Worm (Caenorhabditis elegans) whole organism, young adult: ENCODE data around the gene F54E7.9.
A peak's percentile ranks its signal among the peaks of the same experiment; 100 is the strongest.

Experiments used
- B0019.2 ChIP-seq: fragments of 200-800 bp; sonication (Bioruptor generic); conservative IDR thresholded peaks from 2 replicates; pipeline ENCODE4 v1.3.6; 2022; ENCODE audit warnings: missing genetic modification reagents, missing genetic modification characterization, missing compliant biosample characterization
- B0261.1 ChIP-seq: sonication (generic microtip); optimal IDR thresholded peaks from 2 replicates; lab custom pipeline; 2016; ENCODE audit warnings: mild to moderate bottlenecking, missing genetic modification characterization, moderate library complexity, missing compliant biosample characterization
- C17E4.6 ChIP-seq: fragments of 200-800 bp; sonication (Bioruptor generic); IDR thresholded peaks from 2 replicates; pipeline ENCODE4 v1.3.6; 2022; ENCODE audit warnings: missing genetic modification reagents, missing genetic modification characterization, missing compliant biosample characterization
- F10E7.11 ChIP-seq: sonication (generic microtip); optimal IDR thresholded peaks from 2 replicates; lab custom pipeline; 2017; ENCODE audit warnings: mild to moderate bottlenecking, missing genetic modification characterization, moderate library complexity, missing compliant biosample characterization
- F22D6.2 ChIP-seq: sonication (generic microtip); optimal IDR thresholded peaks from 2 replicates; lab custom pipeline; 2016; ENCODE audit warnings: mild to moderate bottlenecking, missing genetic modification characterization, missing compliant biosample characterization
- F49E8.2 ChIP-seq: sonication (generic microtip); optimal IDR thresholded peaks from 3 replicates; lab custom pipeline; 2017; ENCODE audit warnings: missing genetic modification characterization, mild to moderate bottlenecking, missing compliant biosample characterization, antibody characterized with exemption, moderate library complexity; ENCODE audit not compliant: insufficient read depth
- F57C9.4 ChIP-seq: sonication (generic microtip); optimal IDR thresholded peaks from 2 replicates; lab custom pipeline; 2017; ENCODE audit warnings: mild to moderate bottlenecking, missing genetic modification characterization, missing compliant biosample characterization
- T26A5.8 ChIP-seq: sonication (generic microtip); optimal IDR thresholded peaks from 2 replicates; lab custom pipeline; 2016; ENCODE audit warnings: missing genetic modification characterization, missing compliant biosample characterization
- Y53F4B.3 ChIP-seq: fragments of 200-800 bp; sonication (Bioruptor generic); IDR thresholded peaks from 2 replicates; pipeline ENCODE4 v1.3.6; 2022; ENCODE audit warnings: missing genetic modification reagents, missing genetic modification characterization, missing compliant biosample characterization
- Y53G8AR.9 ChIP-seq: fragments of 200-800 bp; sonication (Bioruptor generic); conservative IDR thresholded peaks from 2 replicates; pipeline ENCODE4 v1.3.6; 2022; ENCODE audit warnings: missing genetic modification reagents, missing genetic modification characterization, missing compliant biosample characterization
- Y56A3A.18 ChIP-seq: fragments of 200-800 bp; sonication (Bioruptor generic); IDR thresholded peaks from 2 replicates; pipeline ENCODE4 v1.3.6; 2022; ENCODE audit warnings: missing genetic modification reagents, missing genetic modification characterization, missing compliant biosample characterization
- Y67H2A.10 ChIP-seq: fragments of 200-800 bp; sonication (Bioruptor generic); conservative IDR thresholded peaks from 2 replicates; pipeline ENCODE4 v1.3.6; 2022; ENCODE audit warnings: missing genetic modification reagents, missing genetic modification characterization, missing compliant biosample characterization
- akir-1 ChIP-seq: fragments of 200-800 bp; sonication (Bioruptor generic); optimal IDR thresholded peaks from 2 replicates; lab custom pipeline; 2018; ENCODE audit warnings: mild to moderate bottlenecking, missing genetic modification characterization, moderate library complexity, missing compliant biosample characterization
- aptf-2 ChIP-seq: fragments of 200-800 bp; sonication (Bioruptor generic); conservative IDR thresholded peaks from 2 replicates; pipeline ENCODE4 v1.3.6; 2022; ENCODE audit warnings: missing genetic modification reagents, missing genetic modification characterization, missing compliant biosample characterization
- aptf-3 ChIP-seq: fragments of 200-800 bp; sonication (Bioruptor generic); IDR thresholded peaks from 2 replicates; pipeline ENCODE4 v1.3.6; 2022; ENCODE audit warnings: missing genetic modification characterization, missing compliant biosample characterization
- atf-7 ChIP-seq: sonication (generic microtip); optimal IDR thresholded peaks from 2 replicates; lab custom pipeline; 2017; ENCODE audit warnings: mild to moderate bottlenecking, missing genetic modification characterization, missing compliant biosample characterization
- attf-3 ChIP-seq: fragments of 200-800 bp; sonication (Bioruptor generic); conservative IDR thresholded peaks from 2 replicates; pipeline ENCODE4 v1.3.6; 2022; ENCODE audit warnings: missing genetic modification reagents, missing genetic modification characterization, missing compliant biosample characterization
- attf-5 ChIP-seq: fragments of 200-800 bp; sonication (Bioruptor generic); optimal IDR thresholded peaks from 2 replicates; lab custom pipeline; 2018; ENCODE audit warnings: mild to moderate bottlenecking, missing genetic modification characterization, missing compliant biosample characterization
- bed-1 ChIP-seq: fragments of 200-800 bp; sonication (Bioruptor generic); IDR thresholded peaks from 2 replicates; pipeline ENCODE4 v1.3.6; 2022; ENCODE audit warnings: missing genetic modification reagents, missing genetic modification characterization, missing compliant biosample characterization
- ceh-40 ChIP-seq: fragments of 200-800 bp; sonication (Bioruptor generic); IDR thresholded peaks from 2 replicates; pipeline ENCODE4 v1.3.6; 2022; ENCODE audit warnings: missing genetic modification characterization, missing compliant biosample characterization
- ceh-79 ChIP-seq: sonication (generic microtip); optimal IDR thresholded peaks from 2 replicates; lab custom pipeline; 2017; ENCODE audit warnings: mild to moderate bottlenecking, missing genetic modification characterization, missing compliant biosample characterization
- ceh-91 ChIP-seq: fragments of 200-800 bp; sonication (Bioruptor generic); IDR thresholded peaks from 2 replicates; pipeline ENCODE4 v1.3.6; 2022; ENCODE audit warnings: missing genetic modification reagents, missing genetic modification characterization, missing compliant biosample characterization
- die-1 ChIP-seq: sonication (generic microtip); optimal IDR thresholded peaks from 2 replicates; lab custom pipeline; 2016; ENCODE audit warnings: missing genotype, mild to moderate bottlenecking, missing genetic modification characterization, missing compliant biosample characterization
- hlh-12 ChIP-seq: sonication (generic microtip); optimal IDR thresholded peaks from 2 replicates; lab custom pipeline; 2016; ENCODE audit warnings: missing genetic modification characterization, missing compliant biosample characterization
- lag-1 ChIP-seq: fragments of 200-800 bp; sonication (Bioruptor generic); IDR thresholded peaks from 2 replicates; pipeline ENCODE4 v1.3.6; 2022; ENCODE audit warnings: missing genetic modification reagents, missing genetic modification characterization, missing compliant biosample characterization
- lin-35 ChIP-seq, 3 experiments: fragments of 150-350 bp in 2 of 3; sonication (generic microtip) in 1 of 3; optimal IDR thresholded peaks; 2 replicates each; lab custom pipeline; 2014 to 2018; ENCODE audit warnings: missing biosample characterization in 3 of 3, missing genetic modification characterization in 3 of 3, missing genetic modification reagents in 3 of 3
- lin-40 ChIP-seq: sonication (generic microtip); optimal IDR thresholded peaks from 2 replicates; lab custom pipeline; 2016; ENCODE audit warnings: missing genetic modification characterization, mild to moderate bottlenecking, missing compliant biosample characterization, missing genotype, missing genetic modification reagents
- lsl-1 ChIP-seq: fragments of 200-800 bp; sonication (Bioruptor generic); optimal IDR thresholded peaks from 2 replicates; lab custom pipeline; 2018; ENCODE audit warnings: mild to moderate bottlenecking, missing genetic modification characterization, moderate library complexity, missing compliant biosample characterization
- madf-6 ChIP-seq: fragments of 200-800 bp; sonication (Bioruptor generic); IDR thresholded peaks from 2 replicates; pipeline ENCODE4 v1.3.6; 2022; ENCODE audit warnings: missing genetic modification reagents, missing genetic modification characterization, missing compliant biosample characterization
- mcd-1 ChIP-seq: fragments of 200-800 bp; sonication (Bioruptor generic); IDR thresholded peaks from 2 replicates; pipeline ENCODE4 v1.3.6; 2022; ENCODE audit warnings: missing genetic modification reagents, missing genetic modification characterization, missing compliant biosample characterization
- mxl-1 ChIP-seq: sonication (generic microtip); optimal IDR thresholded peaks from 2 replicates; lab custom pipeline; 2016; ENCODE audit warnings: missing genetic modification characterization, missing compliant biosample characterization
- nfya-1 ChIP-seq: sonication (generic microtip); optimal IDR thresholded peaks from 2 replicates; lab custom pipeline; 2017; ENCODE audit warnings: antibody characterized with exemption, missing compliant biosample characterization, missing genetic modification characterization, borderline replicate concordance; ENCODE audit not compliant: insufficient read depth
- nfya-2 ChIP-seq: fragments of 200-800 bp; sonication (Bioruptor generic); IDR thresholded peaks from 2 replicates; pipeline ENCODE4 v1.3.6; 2022; ENCODE audit warnings: missing genetic modification reagents, missing genetic modification characterization, missing compliant biosample characterization
- nfyb-1 ChIP-seq: fragments of 200-800 bp; sonication (Bioruptor generic); IDR thresholded peaks from 2 replicates; pipeline ENCODE4 v1.3.6; 2022; ENCODE audit warnings: missing genetic modification reagents, missing genetic modification characterization, missing compliant biosample characterization
- nhr-120 ChIP-seq: fragments of 200-800 bp; sonication (Bioruptor generic); IDR thresholded peaks from 2 replicates; pipeline ENCODE4 v1.3.6; 2022; ENCODE audit warnings: missing genetic modification characterization, missing compliant biosample characterization
- nhr-179 ChIP-seq: sonication (generic microtip); optimal IDR thresholded peaks from 2 replicates; lab custom pipeline; 2016; ENCODE audit warnings: mild to moderate bottlenecking, missing genetic modification characterization, missing compliant biosample characterization
- nhr-27 ChIP-seq: fragments of 200-800 bp; sonication (Bioruptor generic); optimal IDR thresholded peaks from 2 replicates; lab custom pipeline; 2018; ENCODE audit warnings: mild to moderate bottlenecking, missing genetic modification characterization, moderate library complexity, missing compliant biosample characterization
- rec-8 ChIP-seq, 2 experiments: sonication (generic microtip); optimal IDR thresholded peaks; 2 replicates each; lab custom pipeline; 2016; ENCODE audit warnings: mild to moderate bottlenecking in 2 of 2, missing genetic modification characterization in 2 of 2, missing genetic modification reagents in 2 of 2, missing genotype in 2 of 2, missing biosample characterization in 1 of 2, missing compliant biosample characterization in 1 of 2, moderate library complexity in 1 of 2
- sdz-38 ChIP-seq: sonication (generic microtip); optimal IDR thresholded peaks from 2 replicates; lab custom pipeline; 2016; ENCODE audit warnings: missing genotype, missing genetic modification characterization, missing compliant biosample characterization
- snpc-1.1 ChIP-seq: sonication (generic microtip); optimal IDR thresholded peaks from 2 replicates; lab custom pipeline; 2017; ENCODE audit warnings: missing genetic modification characterization, mild to moderate bottlenecking, missing compliant biosample characterization, antibody characterized with exemption, moderate library complexity, missing genotype, missing genetic modification reagents; ENCODE audit not compliant: insufficient read depth
- somi-1 ChIP-seq: fragments of 200-800 bp; sonication (Bioruptor generic); optimal IDR thresholded peaks from 2 replicates; lab custom pipeline; 2018; ENCODE audit warnings: mild to moderate bottlenecking, missing genetic modification characterization, missing compliant biosample characterization
- sptf-2 ChIP-seq: fragments of 200-800 bp; sonication (Bioruptor generic); optimal IDR thresholded peaks from 2 replicates; lab custom pipeline; 2018; ENCODE audit warnings: mild to moderate bottlenecking, missing genetic modification characterization, missing compliant biosample characterization
- ztf-28 ChIP-seq: fragments of 200-800 bp; sonication (Bioruptor generic); IDR thresholded peaks from 2 replicates; pipeline ENCODE4 v1.3.6; 2022; ENCODE audit warnings: missing genetic modification reagents, missing genetic modification characterization, missing compliant biosample characterization
- ztf-3 ChIP-seq: fragments of 200-800 bp; sonication (Bioruptor generic); optimal IDR thresholded peaks from 2 replicates; lab custom pipeline; 2018; ENCODE audit warnings: mild to moderate bottlenecking, missing genetic modification characterization, missing compliant biosample characterization

The F54E7.9 gene

ce11 chrIII:5706077-5706627 is 28.5 kb upstream of the F54E7.9 start, which contains the start of gene rpl-23 (continued):
- no peak for TF ChIP-seq atf-7 (tag; lab: Kevin White, UChicago)
- peak; percentile 62 for TF ChIP-seq lsl-1 (GFP tag; lab: Kevin White, UChicago)
- no peak for TF ChIP-seq F10E7.11 (tag; lab: Kevin White, UChicago)
- 0 out of 2 replicates have a peak, but pooled peaks have one; percentile 48 for TF ChIP-seq aptf-2 (GFP tag; lab: Robert Waterston, UW)
- no peak for TF ChIP-seq mxl-1
- no peak for TF ChIP-seq somi-1
- TF ChIP-seq attf-5 (GFP tag; lab: Kevin White, UChicago), result peak; percentile 91
- TF ChIP-seq, all 124 proteins: peak for 49

- TF ChIP-seq F22D6.2 (tag; lab: Kevin White, UChicago), result no peak
- TF ChIP-seq nhr-179 (tag; lab: Kevin White, UChicago), result no peak
- TF ChIP-seq C17E4.6 (GFP tag; lab: Robert Waterston, UW), result 0 out of 2 replicates have a peak, but pooled peaks have one; percentile 45
- TF ChIP-seq F57C9.4 (tag; lab: Kevin White, UChicago), result no peak
- TF ChIP-seq nfya-1, result no peak
- TF ChIP-seq madf-6, result peak; percentile 78
- TF ChIP-seq nfyb-1 (GFP tag; lab: Robert Waterston, UW), result no peak
- no peak for TF ChIP-seq ceh-40 (GFP tag; lab: Robert Waterston, UW)
- TF ChIP-seq ztf-3, result no peak
- no peak for TF ChIP-seq Y67H2A.10 (GFP tag; lab: Robert Waterston, UW)
- no peak for TF ChIP-seq nhr-120 (GFP tag; lab: Robert Waterston, UW)
- peak; percentile 68; the same call in 1 of the 2 replicates for TF ChIP-seq Y53G8AR.9 (GFP tag; lab: Robert Waterston, UW)
- TF ChIP-seq B0019.2, result no peak
- TF ChIP-seq snpc-1.1, result peak; percentile 57
- TF ChIP-seq ztf-28 (GFP tag; lab: Robert Waterston, UW), result no peak
- no peak for TF ChIP-seq attf-3 (GFP tag; lab: Robert Waterston, UW)
- no peak for TF ChIP-seq mxl-1
- TF ChIP-seq B0261.1, result no peak
- no peak for TF ChIP-seq sptf-2 (GFP tag; lab: Kevin White, UChicago)
- peak; percentile 38 for TF ChIP-seq F49E8.2 (tag; lab: Kevin White, UChicago)
- no peak for TF ChIP-seq attf-5 (GFP tag; lab: Kevin White, UChicago)
- no peak for TF ChIP-seq T26A5.8 (tag; lab: Kevin White, UChicago)
- no peak for TF ChIP-seq Y56A3A.18
- no peak for TF ChIP-seq hlh-12 (tag; lab: Kevin White, UChicago)
- no peak for TF ChIP-seq ceh-79 (tag; lab: Kevin White, UChicago)
- TF ChIP-seq nhr-27, result no peak
- TF ChIP-seq lsl-1 (GFP tag; lab: Kevin White, UChicago), result peak; percentile 38
- no peak for TF ChIP-seq lag-1 (GFP tag; lab: Robert Waterston, UW)
- no peak for TF ChIP-seq mcd-1
- TF ChIP-seq akir-1 (GFP tag; lab: Kevin White, UChicago), result no peak
- no peak for TF ChIP-seq nfya-2 (GFP tag; lab: Robert Waterston, UW)
- TF ChIP-seq rec-8 (tag; optimal IDR thresholded peaks at IDR 0.05; lab: Kevin White, UChicago), result no peak
- no peak for TF ChIP-seq Y53F4B.3 (GFP tag; lab: Robert Waterston, UW)
- TF ChIP-seq lin-40 (tag; lab: Kevin White, UChicago), result no peak
- no peak for TF ChIP-seq bed-1
- no peak for TF ChIP-seq aptf-2 (GFP tag; lab: Robert Waterston, UW)
- peak in 1 of 3 experiments; percentile 10 for TF ChIP-seq lin-35 (GFP tag; optimal IDR thresholded peaks at IDR 0.05; lab: Kevin White, UChicago)
- TF ChIP-seq die-1, result peak; percentile 50
- TF ChIP-seq sdz-38 (tag; lab: Kevin White, UChicago), result no peak
- no peak for TF ChIP-seq F10E7.11 (tag; lab: Kevin White, UChicago)
- no peak for TF ChIP-seq ceh-91 (GFP tag; lab: Robert Waterston, UW)
- TF ChIP-seq aptf-3 (GFP tag; lab: Robert Waterston, UW), result no peak
Observed at ce11 chrIII:5705228-5705888, 27.7 kb upstream of the F54E7.9 start, which contains the start of gene swp-1. swp-1 (minus strand) TSS chrIII:5705525.
